Fruit fly (Drosophila melanogaster) whole organism, wandering third instar larva: Measurements from ENCODE around the gene RpL40.

Source experiments
- Myc ChIP-seq: fragments of >200 bp; optimal IDR thresholded peaks from 2 replicates; lab custom pipeline; 2017
- Sp1 ChIP-seq: fragments of 200-800 bp; sonication (Bioruptor generic); optimal IDR thresholded peaks from 3 replicates; lab custom pipeline; 2019; ENCODE audit warnings: missing biosample characterization, mild to moderate bottlenecking, missing genetic modification characterization, moderate library complexity

DNA sequence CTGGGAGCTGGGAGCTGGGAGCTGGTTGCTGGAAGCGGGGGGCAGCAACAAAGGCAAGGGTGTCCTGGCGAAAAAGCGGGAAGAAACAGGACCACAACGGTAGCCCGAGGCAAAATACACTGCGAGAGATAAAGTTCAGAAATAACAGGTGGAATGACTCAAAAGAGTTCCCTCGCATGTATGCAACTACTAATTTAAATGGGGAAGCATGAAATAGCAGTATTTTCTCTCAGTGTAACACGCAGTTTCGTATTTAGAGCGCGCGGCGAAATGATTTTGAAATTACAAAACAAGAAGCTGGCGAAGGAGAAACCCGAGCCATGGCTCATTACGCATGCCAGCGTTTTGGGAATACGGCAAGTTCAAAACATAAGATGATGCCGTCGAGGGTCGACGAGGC is 20.8 kb downstream of the RpL40 start:
- TF ChIP-seq Myc (lab: Kevin White, UChicago) = no peak
- TF ChIP-seq Sp1 (GFP tag; lab: Kevin White, UChicago) = no peak
